Worm (Caenorhabditis elegans): ENCODE measurements around the gene dbt-1.
A peak's percentile ranks its signal among the peaks of the same experiment; 100 is the strongest.

dbt-1 gene

ce11 chrII:7976308-7976707, 31.3 kb upstream of the dbt-1 start, which contains the start of gene DH11.5:
Gene DH11.5 (plus strand): TSS chrII:7976608.
- no peak for TF ChIP-seq pqm-1 (tag; optimal IDR thresholded peaks at IDR 0.05)
- TF ChIP-seq nhr-67 (tag; optimal IDR thresholded peaks at IDR 0.05), result no peak
- TF ChIP-seq jun-1 (tag; optimal IDR thresholded peaks at IDR 0.05), result no peak
- TF ChIP-seq unc-62 (GFP tag; optimal IDR thresholded peaks at IDR 0.05), result no peak
- TF ChIP-seq fkh-2 (tag; optimal IDR thresholded peaks at IDR 0.05), result no peak
- TF ChIP-seq egl-27 (tag; optimal IDR thresholded peaks at IDR 0.05), result no peak
- no peak for TF ChIP-seq mdl-1 (tag; optimal IDR thresholded peaks at IDR 0.05)
- TF ChIP-seq tbx-2 (tag; optimal IDR thresholded peaks at IDR 0.05), result no peak
- no peak for TF ChIP-seq nhr-76 (tag; optimal IDR thresholded peaks at IDR 0.05)
- no peak for TF ChIP-seq fkh-10 (GFP tag; optimal IDR thresholded peaks at IDR 0.05)
- TF ChIP-seq zag-1 (tag; optimal IDR thresholded peaks at IDR 0.05), result no peak
- TF ChIP-seq eor-1 (tag; optimal IDR thresholded peaks at IDR 0.05), result no peak
- TF ChIP-seq daf-12 (tag; optimal IDR thresholded peaks at IDR 0.05), result no peak
- TF ChIP-seq nhr-237 (tag; optimal IDR thresholded peaks at IDR 0.05), result no peak
- no peak for TF ChIP-seq elt-2 (tag; optimal IDR thresholded peaks at IDR 0.05)
- no peak for TF ChIP-seq skn-1 (tag; optimal IDR thresholded peaks at IDR 0.05)
- TF ChIP-seq nhr-23 (tag; optimal IDR thresholded peaks at IDR 0.05), result no peak
- no peak for TF ChIP-seq hmg-11 (tag; optimal IDR thresholded peaks at IDR 0.05)

- no peak for TF ChIP-seq lsy-12 (tag; optimal IDR thresholded peaks at IDR 0.05)
- TF ChIP-seq aly-2 (tag; optimal IDR thresholded peaks at IDR 0.05), result no peak
- TF ChIP-seq mdl-1 (tag; optimal IDR thresholded peaks at IDR 0.05), result no peak
- TF ChIP-seq snpc-4 (tag; optimal IDR thresholded peaks at IDR 0.05), result no peak
- TF ChIP-seq nhr-237 (tag; optimal IDR thresholded peaks at IDR 0.05), result no peak
- TF ChIP-seq lin-39 (tag; optimal IDR thresholded peaks at IDR 0.05), result peak; percentile 17
- no peak for TF ChIP-seq mml-1 (tag; optimal IDR thresholded peaks at IDR 0.05)
- TF ChIP-seq nhr-11 (tag; optimal IDR thresholded peaks at IDR 0.05), result no peak
- peak; percentile 6 for TF ChIP-seq tbx-2 (tag; optimal IDR thresholded peaks at IDR 0.05)
- no peak for TF ChIP-seq zag-1 (tag; optimal IDR thresholded peaks at IDR 0.05)
- TF ChIP-seq egl-5 (tag; optimal IDR thresholded peaks at IDR 0.05), result no peak
These were observed 29.3 kb upstream of the dbt-1 start for ce11 chrII:7974189-7974823.

ce11 chrII:7968393-7968792, 23.4 kb upstream of the dbt-1 start:
- TF ChIP-seq jun-1 (tag; optimal IDR thresholded peaks at IDR 0.05), result no peak
- no peak for TF ChIP-seq nhr-28 (tag; optimal IDR thresholded peaks at IDR 0.05)
- TF ChIP-seq nhr-23 (tag; optimal IDR thresholded peaks at IDR 0.05), result no peak
- TF ChIP-seq ceh-9 (tag; optimal IDR thresholded peaks at IDR 0.05), result no peak
- no peak for TF ChIP-seq skn-1 (tag; optimal IDR thresholded peaks at IDR 0.05)
- TF ChIP-seq R02D3.7 (tag; optimal IDR thresholded peaks at IDR 0.05), result no peak
- no peak for TF ChIP-seq snpc-4 (tag; optimal IDR thresholded peaks at IDR 0.05)

ce11 chrII:7962181-7962580, 17.2 kb upstream of the dbt-1 start:
- no peak for TF ChIP-seq nhr-25 (tag; optimal IDR thresholded peaks at IDR 0.05)
- no peak for TF ChIP-seq nhr-43 (tag; optimal IDR thresholded peaks at IDR 0.05; ENCODE audit: poor library complexity, severe bottlenecking)
- no peak for TF ChIP-seq mdl-1 (tag; optimal IDR thresholded peaks at IDR 0.05)
- no peak for TF ChIP-seq nhr-76 (tag; optimal IDR thresholded peaks at IDR 0.05)
- no peak for TF ChIP-seq pha-4 (tag; optimal IDR thresholded peaks at IDR 0.05)
- no peak for TF ChIP-seq nhr-67 (tag; optimal IDR thresholded peaks at IDR 0.05)
- TF ChIP-seq lin-15B (tag; optimal IDR thresholded peaks at IDR 0.05), result no peak
- TF ChIP-seq snpc-4 (tag; optimal IDR thresholded peaks at IDR 0.05), result no peak
- TF ChIP-seq fos-1 (tag; optimal IDR thresholded peaks at IDR 0.05), result no peak
- TF ChIP-seq ceh-16 (tag; optimal IDR thresholded peaks at IDR 0.05), result no peak

- TF ChIP-seq jun-1 (tag; optimal IDR thresholded peaks at IDR 0.05) (no peak), egl-5 (tag; optimal IDR thresholded peaks at IDR 0.05) (no peak), lin-15B (tag; optimal IDR thresholded peaks at IDR 0.05) (no peak), snpc-4 (tag; optimal IDR thresholded peaks at IDR 0.05) (no peak), nhr-67 (tag; optimal IDR thresholded peaks at IDR 0.05) (no peak), mdl-1 (tag; optimal IDR thresholded peaks at IDR 0.05) (no peak), eor-1 (tag; optimal IDR thresholded peaks at IDR 0.05) (no peak), ceh-82 (tag; optimal IDR thresholded peaks at IDR 0.05) (no peak), lin-39 (tag; optimal IDR thresholded peaks at IDR 0.05) (no peak), elt-3 (tag; optimal IDR thresholded peaks at IDR 0.05) (no peak), skn-1 (tag; optimal IDR thresholded peaks at IDR 0.05) (no peak), mml-1 (tag; optimal IDR thresholded peaks at IDR 0.05) (no peak), unc-62 (GFP tag; optimal IDR thresholded peaks at IDR 0.05) (no peak), ceh-9 (tag; optimal IDR thresholded peaks at IDR 0.05) (no peak), elt-1 (tag; optimal IDR thresholded peaks at IDR 0.05) (no peak), fkh-2 (tag; optimal IDR thresholded peaks at IDR 0.05) (no peak), lsy-12 (tag; optimal IDR thresholded peaks at IDR 0.05) (no peak), nhr-12 (tag; optimal IDR thresholded peaks at IDR 0.05) (no peak), ceh-16 (tag; optimal IDR thresholded peaks at IDR 0.05) (no peak)
These were observed 13.5 kb upstream of the dbt-1 start, which contains the start of gene C04H4.1 for ce11 chrII:7958544-7958943. Gene C04H4.1 (plus strand): TSS chrII:7958844.

All from whole organism, L3 larva.